Fruit fly (Drosophila melanogaster): ENCODE data around the gene CG5282.

dm6 chr3L:20470991-20471498, 45.2 kb upstream of the CG5282 start:
- no peak for TF ChIP-seq usp (GFP tag; optimal IDR thresholded peaks at IDR 0.05)
- no peak for TF ChIP-seq psq (optimal IDR thresholded peaks at IDR 0.05)
- TF ChIP-seq pan (optimal IDR thresholded peaks at IDR 0.05) = no peak
- no peak for TF ChIP-seq Dll (optimal IDR thresholded peaks at IDR 0.05)
- TF ChIP-seq CG8478 (optimal IDR thresholded peaks at IDR 0.05) = no peak
- no peak for TF ChIP-seq EcR (GFP tag; optimal IDR thresholded peaks at IDR 0.05)
